Worm (Caenorhabditis elegans) whole organism, midembryonic: ENCODE results near the gene K10B3.5.

Experiments used
- T22C8.4 ChIP-seq: fragments of 200-800 bp; sonication (Bioruptor generic); IDR thresholded peaks from 2 replicates; pipeline ENCODE4 v1.3.6; 2022; ENCODE audit warnings: missing genetic modification characterization, missing compliant biosample characterization
- cog-1 ChIP-seq: sonication (generic microtip); optimal IDR thresholded peaks from 2 replicates; lab custom pipeline; 2016; ENCODE audit warnings: missing genetic modification characterization, missing compliant biosample characterization
- flt-1 ChIP-seq: fragments of 200-800 bp; sonication (Bioruptor generic); IDR thresholded peaks from 2 replicates; pipeline ENCODE4 v1.3.6; 2022; ENCODE audit warnings: missing genetic modification characterization, missing compliant biosample characterization
- klf-2 ChIP-seq: fragments of 200-800 bp; sonication (Bioruptor generic); conservative IDR thresholded peaks from 2 replicates; pipeline ENCODE4 v1.3.6; 2022; ENCODE audit warnings: missing genetic modification reagents, missing genetic modification characterization, missing compliant biosample characterization
- ztf-23 ChIP-seq: fragments of 200-800 bp; sonication (Bioruptor generic); IDR thresholded peaks from 2 replicates; pipeline ENCODE4 v1.3.6; 2022; ENCODE audit warnings: missing genetic modification reagents, missing genetic modification characterization, missing compliant biosample characterization
- ztf-29 ChIP-seq: fragments of 200-800 bp; sonication (Bioruptor generic); IDR thresholded peaks from 2 replicates; pipeline ENCODE4 v1.3.6; 2022; ENCODE audit warnings: missing genetic modification reagents, missing genetic modification characterization, missing compliant biosample characterization

ce11 chrX:3101562-3101961 lies 4.7 kb downstream of the K10B3.5 start:
- TF ChIP-seq ztf-23 (GFP tag; lab: Robert Waterston, UW) (no peak), cog-1 (no peak), klf-2 (GFP tag; lab: Robert Waterston, UW) (no peak), ztf-29 (no peak), flt-1 (GFP tag; lab: Robert Waterston, UW) (no peak), T22C8.4 (GFP tag; lab: Robert Waterston, UW) (no peak)
